Fruit fly (Drosophila melanogaster): ENCODE data around the gene Smyd3.

The Smyd3 gene

DNA sequence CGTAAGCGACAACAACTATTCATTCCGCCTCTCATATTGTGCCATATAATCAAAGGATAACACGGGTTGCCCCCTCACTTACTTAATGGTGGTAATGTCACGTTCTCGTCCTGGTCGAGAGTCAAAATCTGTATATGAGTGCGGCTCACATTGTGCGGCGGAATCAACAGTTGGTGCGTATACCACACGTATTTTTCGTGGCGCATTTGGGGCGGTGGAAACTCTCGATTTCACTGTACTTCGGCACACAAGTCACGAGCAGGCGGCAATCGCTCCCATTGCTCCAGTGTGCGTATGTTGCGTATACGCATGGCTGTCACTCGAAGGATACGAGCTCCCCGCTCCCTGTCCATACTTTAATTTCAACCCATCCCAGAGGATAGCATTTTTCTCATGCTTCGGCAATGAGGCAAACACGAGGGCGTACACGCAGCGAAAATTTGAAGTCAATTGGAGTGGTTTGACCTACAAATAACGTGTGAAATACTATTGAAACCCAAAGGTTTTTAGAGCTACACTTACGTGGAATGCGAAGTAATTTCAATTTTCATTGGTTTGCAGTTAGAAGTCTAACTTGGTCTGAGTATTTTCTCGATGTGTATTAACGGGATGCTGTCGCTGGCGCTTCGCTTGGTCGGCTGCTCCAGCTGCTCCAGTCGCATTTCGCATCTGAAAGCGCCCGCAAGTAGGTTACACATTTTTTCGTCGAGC lies 26.7 kb downstream of the Smyd3 start (continued):
- peak; percentile 63 for TF ChIP-seq CG13775 (GFP tag; optimal IDR thresholded peaks at IDR 0.05)
- TF ChIP-seq en (GFP tag; optimal IDR thresholded peaks at IDR 0.05), result peak; percentile 68
- TF ChIP-seq Adf1 (GFP tag; IDR thresholded peaks at IDR 0.05), result peak; percentile 62
- TF ChIP-seq CG15514 (GFP tag; optimal IDR thresholded peaks at IDR 0.05), result peak; percentile 79
- no peak for TF ChIP-seq bowl (GFP tag; IDR thresholded peaks at IDR 0.05)
- peak; percentile 77 for TF ChIP-seq stc (GFP tag; IDR thresholded peaks at IDR 0.05)
- peak; percentile 68 to 75 for TF ChIP-seq Pdp1 (GFP tag; optimal IDR thresholded peaks at IDR 0.05)
- TF ChIP-seq CG6272 (GFP tag; IDR thresholded peaks at IDR 0.05), result peak; percentile 53; the same call in 1 of the 2 replicates
- TF ChIP-seq nerfin-1 (tag; optimal IDR thresholded peaks at IDR 0.05), result no peak
- TF ChIP-seq Dad (GFP tag; optimal IDR thresholded peaks at IDR 0.05), result peak; percentile 79
- peak; percentile 49 for TF ChIP-seq CG4820 (GFP tag; optimal IDR thresholded peaks at IDR 0.05)
- TF ChIP-seq zen2 (GFP tag; IDR thresholded peaks at IDR 0.05; ENCODE audit: partially characterized antibody), result no peak
- peak; percentile 65 for TF ChIP-seq unpg (GFP tag; optimal IDR thresholded peaks at IDR 0.05)
- peak; percentile 80 for TF ChIP-seq CG7839 (tag; optimal IDR thresholded peaks at IDR 0.05)
- TF ChIP-seq Meics (GFP tag; optimal IDR thresholded peaks at IDR 0.05), result peak; percentile 87
- peak; percentile 65; the same call in 1 of the 3 replicates for TF ChIP-seq ase (GFP tag; IDR thresholded peaks at IDR 0.05)
- peak; percentile 76 for TF ChIP-seq CG6765 (GFP tag; optimal IDR thresholded peaks at IDR 0.05)
- TF ChIP-seq PHDP (tag; optimal IDR thresholded peaks at IDR 0.05), result peak; percentile 70
- TF ChIP-seq CG3407 (GFP tag; optimal IDR thresholded peaks at IDR 0.05), result no peak
- TF ChIP-seq knrl (GFP tag; IDR thresholded peaks at IDR 0.05; ENCODE audit: partially characterized antibody), result no peak
- TF ChIP-seq CG2116 (GFP tag; optimal IDR thresholded peaks at IDR 0.05), result peak; percentile 12
- TF ChIP-seq dimm (GFP tag; IDR thresholded peaks at IDR 0.05), result no peak
- no peak for TF ChIP-seq danr (GFP tag; IDR thresholded peaks at IDR 0.05)
- TF ChIP-seq CG6813 (GFP tag; optimal IDR thresholded peaks at IDR 0.05), result peak; percentile 74
- peak; percentile 86 for TF ChIP-seq vvl (GFP tag; IDR thresholded peaks at IDR 0.05)
- TF ChIP-seq Sry-β (GFP tag; optimal IDR thresholded peaks at IDR 0.05), result no peak
- no peak for TF ChIP-seq CG30020 (tag; optimal IDR thresholded peaks at IDR 0.05)
- TF ChIP-seq gfzf (GFP tag; optimal IDR thresholded peaks at IDR 0.05), result no peak
- peak; percentile 69 for TF ChIP-seq CG10147 (GFP tag; optimal IDR thresholded peaks at IDR 0.05)
- TF ChIP-seq YL-1 (GFP tag; optimal IDR thresholded peaks at IDR 0.05), result no peak
- no peak for TF ChIP-seq cg (GFP tag; optimal IDR thresholded peaks at IDR 0.05)
- TF ChIP-seq odd (GFP tag; optimal IDR thresholded peaks at IDR 0.05), result peak; percentile 22
- TF ChIP-seq CG6654 (GFP tag; optimal IDR thresholded peaks at IDR 0.05), result peak; percentile 10
- TF ChIP-seq CG31441 (GFP tag; IDR thresholded peaks at IDR 0.05), result peak; percentile 67
- TF ChIP-seq CG3281 (GFP tag; optimal IDR thresholded peaks at IDR 0.05), result peak; percentile 78
- peak; percentile 83 for TF ChIP-seq Gug (GFP tag; IDR thresholded peaks at IDR 0.05)
- TF ChIP-seq zfh1 (GFP tag; IDR thresholded peaks at IDR 0.05), result peak; percentile 64
- peak; percentile 74 for TF ChIP-seq CG10366 (GFP tag; IDR thresholded peaks at IDR 0.05)
- peak; percentile 57 for TF ChIP-seq emc (GFP tag; optimal IDR thresholded peaks at IDR 0.05)
- TF ChIP-seq D19A (tag; optimal IDR thresholded peaks at IDR 0.05), result peak; percentile 33
- peak; percentile 43 for TF ChIP-seq CG10979 (tag; optimal IDR thresholded peaks at IDR 0.05)
- peak; percentile 68 for TF ChIP-seq CG8924 (tag; optimal IDR thresholded peaks at IDR 0.05)
- TF ChIP-seq H15 (GFP tag; IDR thresholded peaks at IDR 0.05), result peak; percentile 51; the same call in 1 of the 3 replicates
- peak; percentile 55 for TF ChIP-seq Fer2 (tag; optimal IDR thresholded peaks at IDR 0.05)
- no peak for TF ChIP-seq TFAM (GFP tag; optimal IDR thresholded peaks at IDR 0.05)
- peak; percentile 91 for TF ChIP-seq Dbx (GFP tag; IDR thresholded peaks at IDR 0.05)
- TF ChIP-seq otp (GFP tag; IDR thresholded peaks at IDR 0.05), result peak; percentile 65; the same call in 2 of the 3 replicates
- TF ChIP-seq dpn (GFP tag; optimal IDR thresholded peaks at IDR 0.05), result peak; percentile 82 to 84
- peak in 1 of 2 experiments; percentile 11 for TF ChIP-seq Eip74EF (GFP tag; optimal IDR thresholded peaks at IDR 0.05)
